Worm (Caenorhabditis elegans): ENCODE measurements around the gene Y70C5B.2.
A peak's percentile ranks its signal among the peaks of the same experiment; 100 is the strongest.

Gene Y70C5B.2

DNA sequence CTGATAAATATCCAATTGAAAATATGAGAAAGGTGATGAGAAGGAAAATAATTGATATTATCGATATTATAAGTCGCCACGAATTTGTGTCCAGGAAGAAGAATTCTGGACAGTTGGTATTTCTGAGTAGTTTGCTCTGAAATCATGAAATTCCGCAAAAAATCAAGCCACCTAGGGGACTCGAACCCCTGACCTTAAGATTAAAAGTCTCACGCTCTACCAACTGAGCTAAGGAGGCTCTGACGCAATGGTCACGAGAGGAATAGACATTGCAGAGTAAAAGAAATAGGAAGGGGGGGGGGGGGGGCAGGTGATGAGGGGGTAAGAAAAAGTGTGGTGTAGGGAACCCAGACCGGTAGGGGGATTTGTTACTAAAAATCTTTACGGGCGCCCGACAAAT, 38.8 kb downstream of the Y70C5B.2 start (continued):
- no peak for TF ChIP-seq daf-19 (GFP tag; conservative IDR thresholded peaks at IDR 0.05)
- TF ChIP-seq nhr-6 (tag; optimal IDR thresholded peaks at IDR 0.05): no peak
- no peak for TF ChIP-seq ceh-82 (tag; optimal IDR thresholded peaks at IDR 0.05)
- TF ChIP-seq daf-16 (GFP tag; optimal IDR thresholded peaks at IDR 0.05): no peak
- no peak for TF ChIP-seq daf-16 (tag; optimal IDR thresholded peaks at IDR 0.05)
- TF ChIP-seq R02D3.7 (tag; optimal IDR thresholded peaks at IDR 0.05): no peak
- no peak for TF ChIP-seq unc-62 (GFP tag; optimal IDR thresholded peaks at IDR 0.05 in 1 of 2)
- no peak for TF ChIP-seq unc-62 (tag; optimal IDR thresholded peaks at IDR 0.05)
- TF ChIP-seq unc-130 (GFP tag; optimal IDR thresholded peaks at IDR 0.05): no peak
- TF ChIP-seq attf-4 (tag; optimal IDR thresholded peaks at IDR 0.05): no peak
- no peak for TF ChIP-seq nhr-77 (tag; optimal IDR thresholded peaks at IDR 0.05)
- no peak for TF ChIP-seq daf-8 (GFP tag; IDR thresholded peaks at IDR 0.05)

- TF ChIP-seq gei-8 (GFP tag; optimal IDR thresholded peaks at IDR 0.05): no peak
- TF ChIP-seq ztf-11 (tag; optimal IDR thresholded peaks at IDR 0.05): no peak
- TF ChIP-seq aha-1 (tag): no peak
- TF ChIP-seq spr-1 (tag; optimal IDR thresholded peaks at IDR 0.05): no peak
- no peak for TF ChIP-seq nhr-41 (GFP tag; IDR thresholded peaks at IDR 0.05)
- no peak for TF ChIP-seq F10B5.3 (tag; optimal IDR thresholded peaks at IDR 0.05)
- no peak for TF ChIP-seq D1046.2 (GFP tag; IDR thresholded peaks at IDR 0.05)
- TF ChIP-seq unc-130 (GFP tag; optimal IDR thresholded peaks at IDR 0.05): no peak
- no peak for TF ChIP-seq Y75B8A.6 (GFP tag; IDR thresholded peaks at IDR 0.05)
- no peak for TF ChIP-seq pha-4 (GFP tag; IDR thresholded peaks at IDR 0.05)
- no peak for TF ChIP-seq pha-4 (tag; optimal IDR thresholded peaks at IDR 0.05)
- TF ChIP-seq dve-1 (tag; optimal IDR thresholded peaks at IDR 0.05; ENCODE audit: insufficient read depth): peak; percentile 42
- TF ChIP-seq set-16 (GFP tag; IDR thresholded peaks at IDR 0.05): no peak
- peak; percentile 34 for TF ChIP-seq pqm-1 (tag; optimal IDR thresholded peaks at IDR 0.05)
- no peak for TF ChIP-seq arid-1 (GFP tag; conservative IDR thresholded peaks at IDR 0.05)
- no peak for TF ChIP-seq lin-1 (GFP tag; IDR thresholded peaks at IDR 0.05)
- TF ChIP-seq unc-62 (GFP tag; optimal IDR thresholded peaks at IDR 0.05 in 1 of 2): peak in 1 of 2 experiments; percentile 76
- no peak for TF ChIP-seq unc-62 (tag; optimal IDR thresholded peaks at IDR 0.05)
- TF ChIP-seq lsy-2 (tag; optimal IDR thresholded peaks at IDR 0.05): no peak
- no peak for TF ChIP-seq daf-16 (GFP tag; optimal IDR thresholded peaks at IDR 0.05)
- TF ChIP-seq daf-16 (tag; optimal IDR thresholded peaks at IDR 0.05): peak; percentile 92
- no peak for TF ChIP-seq ztf-7 (tag; optimal IDR thresholded peaks at IDR 0.05)
- TF ChIP-seq Y105C5A.15 (GFP tag; IDR thresholded peaks at IDR 0.05): no peak
Measured at ce11 chrV:16620874-16621273, 39.8 kb downstream of the Y70C5B.2 start, which contains the start of gene Y70C5A.3. Gene Y70C5A.3 (minus strand): TSS chrV:16620923.

DNA sequence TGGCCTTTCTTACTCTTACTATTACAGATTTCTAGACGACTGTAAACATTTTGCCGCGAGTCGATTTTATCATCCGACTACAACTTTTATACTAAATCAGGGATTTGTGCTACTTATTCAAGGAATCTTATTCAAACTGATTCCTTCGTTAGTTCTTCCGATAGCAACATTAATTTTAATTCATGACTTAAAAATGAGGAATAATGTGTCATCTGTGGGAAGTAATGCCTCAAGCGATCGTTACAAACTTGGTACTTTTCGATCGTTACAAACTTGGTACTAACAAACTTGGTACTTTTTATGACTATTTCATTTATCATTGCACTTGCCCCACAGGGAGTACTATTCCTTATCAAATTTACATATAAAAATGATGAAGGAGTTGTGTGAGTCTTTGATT, 43.3 kb downstream of the Y70C5B.2 start, which contains the start of gene Y70C5A.4:
Gene Y70C5A.4, plus strand, starts transcription at position 301 of the 400 bp plus-strand sequence.
- TF ChIP-seq unc-39 (tag; optimal IDR thresholded peaks at IDR 0.05): no peak
- TF ChIP-seq snpc-1.2 (GFP tag; IDR thresholded peaks at IDR 0.05): no peak
- no peak for TF ChIP-seq D1046.2 (GFP tag; IDR thresholded peaks at IDR 0.05)
- TF ChIP-seq lin-39 (tag; optimal IDR thresholded peaks at IDR 0.05): no peak
- no peak for TF ChIP-seq unc-130 (GFP tag; optimal IDR thresholded peaks at IDR 0.05)
- TF ChIP-seq duxl-1 (tag; optimal IDR thresholded peaks at IDR 0.05; ENCODE audit: poor library complexity): no peak
- no peak for TF ChIP-seq ceh-82 (tag; optimal IDR thresholded peaks at IDR 0.05)
- no peak for TF ChIP-seq dmd-8 (GFP tag; IDR thresholded peaks at IDR 0.05)
- TF ChIP-seq nhr-25 (tag; optimal IDR thresholded peaks at IDR 0.05; ENCODE audit: borderline replicate concordance, insufficient read depth): no peak

DNA sequence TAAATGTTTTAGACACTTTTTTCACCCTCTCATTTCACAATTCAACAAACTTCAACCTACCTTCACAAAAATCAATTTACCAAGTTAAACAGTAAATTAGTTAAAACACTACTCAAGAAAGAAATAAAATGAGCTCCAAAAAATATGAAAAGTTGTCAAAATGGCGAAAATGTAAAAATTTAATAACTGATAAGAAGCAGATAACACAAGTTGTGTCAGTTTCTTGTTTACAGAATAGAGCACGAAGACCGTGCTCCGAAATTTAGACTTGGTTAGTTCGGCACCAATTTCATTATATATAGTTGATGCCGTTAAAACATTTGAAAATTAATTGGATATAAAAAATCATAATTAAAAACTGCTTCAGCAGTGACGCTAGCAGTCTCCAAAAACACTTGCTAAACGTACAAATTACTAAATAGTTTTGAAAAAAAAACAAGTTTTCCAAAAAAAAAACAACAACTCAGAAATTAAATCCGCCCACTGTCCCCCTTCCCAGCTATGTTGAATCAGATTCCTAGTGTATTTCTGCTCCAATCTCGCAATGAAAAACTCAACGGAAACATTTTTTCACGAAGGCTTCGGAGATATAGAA, 49.8 kb downstream of the Y70C5B.2 start, which contains the start of gene srw-54:
Gene srw-54, plus strand, starts transcription at position 545 of the 595 bp plus-strand sequence.
- no peak for TF ChIP-seq nhr-237 (tag; optimal IDR thresholded peaks at IDR 0.05)
- TF ChIP-seq Y48G9A.11 (GFP tag; IDR thresholded peaks at IDR 0.05): no peak
- TF ChIP-seq ceh-82 (tag; optimal IDR thresholded peaks at IDR 0.05): no peak
- no peak for TF ChIP-seq madf-9 (GFP tag; conservative IDR thresholded peaks at IDR 0.05)
- TF ChIP-seq R02D3.7 (tag; optimal IDR thresholded peaks at IDR 0.05): no peak
- no peak for TF ChIP-seq ceh-62 (tag; optimal IDR thresholded peaks at IDR 0.05)
- no peak for TF ChIP-seq mxl-3 (GFP tag; optimal IDR thresholded peaks at IDR 0.05)
- no peak for TF ChIP-seq D1046.2 (GFP tag; IDR thresholded peaks at IDR 0.05)
- no peak for TF ChIP-seq madf-5 (GFP tag; IDR thresholded peaks at IDR 0.05)
- TF ChIP-seq zip-2 (tag; optimal IDR thresholded peaks at IDR 0.05): no peak
- TF ChIP-seq ZK546.5 (tag; optimal IDR thresholded peaks at IDR 0.05): no peak
- peak; percentile 29 for TF ChIP-seq pqm-1 (tag; optimal IDR thresholded peaks at IDR 0.05)
- no peak for TF ChIP-seq tag-97 (GFP tag; IDR thresholded peaks at IDR 0.05)
- TF ChIP-seq Y5F2A.4 (GFP tag; optimal IDR thresholded peaks at IDR 0.05): no peak
- TF ChIP-seq F44E2.7 (GFP tag; IDR thresholded peaks at IDR 0.05): no peak
- TF ChIP-seq dmd-6 (GFP tag; IDR thresholded peaks at IDR 0.05): peak; percentile 38; the same call in 1 of the 2 replicates
- no peak for TF ChIP-seq set-16 (GFP tag; IDR thresholded peaks at IDR 0.05)
